Fruit fly (Drosophila melanogaster) S2 (cell line): Measurements from ENCODE around the gene Prp6.

ENCODE experiments used
- CG8478 ChIP-seq: fragments of >200 bp; optimal IDR thresholded peaks from 2 replicates; lab custom pipeline; 2018
- CTCF ChIP-seq, 2 experiments: fragments of >200 bp; optimal IDR thresholded peaks; 2 replicates each; lab custom pipeline; 2018

dm6 chr3L:18881613-18882012 is 23.6 kb upstream of the Prp6 start:
- no peak for TF ChIP-seq CG8478 (lab: Kevin White, UChicago)
- TF ChIP-seq CTCF (optimal IDR thresholded peaks at IDR 0.05; lab: Kevin White, UChicago) = no peak
